Worm (Caenorhabditis elegans): Measurements from ENCODE around the gene C14B9.3.

DNA sequence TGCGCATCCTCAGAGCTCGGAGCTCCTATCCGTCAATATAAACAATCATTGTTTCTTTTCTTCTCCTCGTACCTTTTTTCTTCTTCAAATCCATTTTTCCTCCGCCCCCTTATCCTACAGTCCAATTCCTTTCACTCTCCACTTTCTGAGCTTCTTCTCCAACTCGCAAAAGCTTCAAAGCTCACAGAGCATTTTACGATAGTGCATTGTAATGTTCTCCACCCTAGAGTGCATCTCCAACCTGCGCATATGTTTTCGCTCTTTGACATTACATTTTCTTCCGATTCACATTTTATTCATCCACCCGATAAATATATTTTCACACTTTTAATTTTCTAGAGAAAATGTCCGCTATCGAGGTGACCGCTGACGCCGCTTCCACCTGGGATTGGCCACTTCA is 29.2 kb downstream of the C14B9.3 start, which contains the start of gene hsp-12.2:
- TF ChIP-seq sox-2 (GFP tag; IDR thresholded peaks at IDR 0.05) (no peak), nhr-232 (tag; optimal IDR thresholded peaks at IDR 0.05) (no peak), unc-86 (tag; optimal IDR thresholded peaks at IDR 0.05) (no peak), F13H6.1 (tag; optimal IDR thresholded peaks at IDR 0.05) (no peak), ama-1 (optimal IDR thresholded peaks at IDR 0.05) (no peak), hlh-30 (tag; optimal IDR thresholded peaks at IDR 0.05; ENCODE audit: insufficient read depth) (no peak), rnt-1 (tag; optimal IDR thresholded peaks at IDR 0.05) (no peak), odd-2 (tag; optimal IDR thresholded peaks at IDR 0.05) (no peak), ets-4 (tag; optimal IDR thresholded peaks at IDR 0.05) (no peak), madf-2 (tag; optimal IDR thresholded peaks at IDR 0.05) (no peak), pha-4 (tag; optimal IDR thresholded peaks at IDR 0.05) (no peak)

All from whole organism, late embryonic.